Worm (Caenorhabditis elegans) whole organism, L4 larva: Measurements from ENCODE around the gene phat-4.

Experiments used
- D1046.2 ChIP-seq: fragments of 200-800 bp; sonication (Bioruptor generic); IDR thresholded peaks from 2 replicates; pipeline ENCODE4 v1.3.6; 2022; ENCODE audit warnings: missing genetic modification characterization, missing compliant biosample characterization
- F44E2.7 ChIP-seq: fragments of 200-800 bp; sonication (Bioruptor generic); IDR thresholded peaks from 2 replicates; pipeline ENCODE4 v2.1.2; 2022; ENCODE audit warnings: missing genetic modification characterization, missing compliant biosample characterization
- T20F7.1 ChIP-seq: fragments of 200-800 bp; sonication (Bioruptor generic); optimal IDR thresholded peaks from 2 replicates; lab custom pipeline; 2018; ENCODE audit warnings: mild to moderate bottlenecking, missing genetic modification characterization, missing compliant biosample characterization
- Y5F2A.4 ChIP-seq: fragments of 200-800 bp; sonication (Bioruptor generic); optimal IDR thresholded peaks from 2 replicates; lab custom pipeline; 2018; ENCODE audit warnings: mild to moderate bottlenecking, missing genetic modification characterization, missing compliant biosample characterization
- ZK546.5 ChIP-seq, 2 experiments: sonication (generic microtip); optimal IDR thresholded peaks; 2 replicates each; lab custom pipeline; 2017; ENCODE audit warnings: missing biosample characterization in 2 of 2, missing genetic modification characterization in 2 of 2
- aly-2 ChIP-seq: sonication (generic microtip); optimal IDR thresholded peaks from 2 replicates; lab custom pipeline; 2018; ENCODE audit warnings: missing biosample characterization, missing genetic modification characterization
- attf-4 ChIP-seq: sonication (generic microtip); optimal IDR thresholded peaks from 3 replicates; lab custom pipeline; 2017; ENCODE audit warnings: missing biosample characterization, missing genetic modification characterization
- ceh-32 ChIP-seq: sonication (generic microtip); optimal IDR thresholded peaks from 2 replicates; lab custom pipeline; 2016; ENCODE audit warnings: mild to moderate bottlenecking, missing genetic modification characterization, missing compliant biosample characterization; ENCODE audit not compliant: poor library complexity
- ceh-62 ChIP-seq: sonication (generic microtip); optimal IDR thresholded peaks from 2 replicates; lab custom pipeline; 2017; ENCODE audit warnings: missing biosample characterization, missing genetic modification characterization
- ceh-82 ChIP-seq: sonication (generic microtip); optimal IDR thresholded peaks from 2 replicates; lab custom pipeline; 2017; ENCODE audit warnings: missing biosample characterization, missing genetic modification characterization
- daf-12 ChIP-seq: fragments of 150-350 bp; optimal IDR thresholded peaks from 2 replicates; lab custom pipeline; 2014; ENCODE audit warnings: missing biosample characterization, missing genetic modification reagents, missing genetic modification characterization
- daf-16 ChIP-seq, 3 experiments: sonication (generic microtip); optimal IDR thresholded peaks; 2 replicates each; lab custom pipeline; 2016 to 2017; ENCODE audit warnings: missing genetic modification characterization in 3 of 3, missing genetic modification reagents in 3 of 3, mild to moderate bottlenecking in 2 of 3, missing compliant biosample characterization in 2 of 3, missing biosample characterization in 1 of 3, moderate library complexity in 1 of 3
- daf-19 ChIP-seq: fragments of 200-800 bp; sonication (Bioruptor generic); conservative IDR thresholded peaks from 2 replicates; pipeline ENCODE4 v1.3.6; 2022; ENCODE audit warnings: missing genetic modification characterization, missing compliant biosample characterization
- daf-8 ChIP-seq: fragments of 200-800 bp; sonication (Bioruptor generic); IDR thresholded peaks from 2 replicates; pipeline ENCODE4 v1.3.6; 2022; ENCODE audit warnings: missing genetic modification characterization, missing compliant biosample characterization
- dmd-9 ChIP-seq: fragments of 200-800 bp; sonication (Bioruptor generic); IDR thresholded peaks from 2 replicates; pipeline ENCODE4 v1.3.6; 2022; ENCODE audit warnings: missing genetic modification reagents, missing genetic modification characterization, missing compliant biosample characterization
- egl-43 ChIP-seq: fragments of 200-800 bp; sonication (Bioruptor generic); IDR thresholded peaks from 2 replicates; pipeline ENCODE4 v1.3.6; 2022; ENCODE audit warnings: missing genetic modification reagents, missing genetic modification characterization, missing compliant biosample characterization
- fkh-10 ChIP-seq: fragments of 150-350 bp; optimal IDR thresholded peaks from 2 replicates; lab custom pipeline; 2014; ENCODE audit warnings: missing biosample characterization, missing genetic modification reagents, missing genetic modification characterization
- fos-1 ChIP-seq: fragments of 150-350 bp; optimal IDR thresholded peaks from 2 replicates; lab custom pipeline; 2014; ENCODE audit warnings: missing biosample characterization, missing genetic modification characterization
- hif-1 ChIP-seq, 2 experiments: sonication (generic microtip); optimal IDR thresholded peaks; 2 replicates each; lab custom pipeline; 2016 to 2017; ENCODE audit warnings: missing compliant biosample characterization in 2 of 2, missing genetic modification characterization in 2 of 2, missing genetic modification reagents in 2 of 2, missing genotype in 2 of 2, mild to moderate bottlenecking in 1 of 2
- hlh-11 ChIP-seq: fragments of 200-800 bp; sonication (Bioruptor generic); optimal IDR thresholded peaks from 2 replicates; lab custom pipeline; 2018; ENCODE audit warnings: mild to moderate bottlenecking, missing genetic modification characterization, missing compliant biosample characterization
- hmg-1.1 ChIP-seq: fragments of 200-800 bp; sonication (Bioruptor generic); IDR thresholded peaks from 2 replicates; pipeline ENCODE4 v1.3.6; 2022; ENCODE audit warnings: missing genetic modification reagents, missing genetic modification characterization, missing compliant biosample characterization
- jun-1 ChIP-seq: fragments of 150-350 bp; optimal IDR thresholded peaks from 2 replicates; lab custom pipeline; 2014; ENCODE audit warnings: missing biosample characterization, missing genetic modification reagents, missing genetic modification characterization
- lin-13 ChIP-seq: fragments of 150-350 bp; optimal IDR thresholded peaks from 2 replicates; lab custom pipeline; 2014; ENCODE audit warnings: missing biosample characterization, missing genetic modification reagents, missing genetic modification characterization
- lin-38 ChIP-seq: fragments of 200-800 bp; sonication (Bioruptor generic); IDR thresholded peaks from 2 replicates; pipeline ENCODE4 v1.3.6; 2022; ENCODE audit warnings: missing genetic modification reagents, missing genetic modification characterization, missing compliant biosample characterization
- mdt-29 ChIP-seq: fragments of 200-800 bp; sonication (Bioruptor generic); IDR thresholded peaks from 2 replicates; pipeline ENCODE4 v1.3.6; 2022; ENCODE audit warnings: missing genetic modification reagents, missing genetic modification characterization, missing compliant biosample characterization
- mep-1 ChIP-seq: fragments of 150-350 bp; sonication (generic microtip); optimal IDR thresholded peaks from 3 replicates; lab custom pipeline; 2014; ENCODE audit warnings: missing biosample characterization, missing genetic modification characterization
- mes-2 ChIP-seq: sonication (generic microtip); optimal IDR thresholded peaks from 2 replicates; lab custom pipeline; 2016; ENCODE audit warnings: missing genotype, mild to moderate bottlenecking, missing genetic modification characterization, missing compliant biosample characterization; ENCODE audit not compliant: poor library complexity, severe bottlenecking
- mxl-3 ChIP-seq: fragments of 200-800 bp; sonication (Bioruptor generic); optimal IDR thresholded peaks from 2 replicates; lab custom pipeline; 2018; ENCODE audit warnings: mild to moderate bottlenecking, missing genetic modification characterization, missing compliant biosample characterization
- nhr-10 ChIP-seq: fragments of 150-350 bp; optimal IDR thresholded peaks from 2 replicates; lab custom pipeline; 2014; ENCODE audit warnings: missing biosample characterization, missing genetic modification characterization
- nhr-11 ChIP-seq: fragments of 150-350 bp; optimal IDR thresholded peaks from 2 replicates; lab custom pipeline; 2014; ENCODE audit warnings: missing biosample characterization, missing genetic modification characterization
- nhr-111 ChIP-seq: fragments of 200-800 bp; sonication (Bioruptor generic); optimal IDR thresholded peaks from 2 replicates; lab custom pipeline; 2018; ENCODE audit warnings: mild to moderate bottlenecking, missing genetic modification characterization, missing compliant biosample characterization
- nhr-237 ChIP-seq: sonication (generic microtip); optimal IDR thresholded peaks from 2 replicates; lab custom pipeline; 2017; ENCODE audit warnings: missing biosample characterization, missing genetic modification characterization
- nhr-28 ChIP-seq: fragments of 150-350 bp; optimal IDR thresholded peaks from 2 replicates; lab custom pipeline; 2014; ENCODE audit warnings: missing biosample characterization, missing genetic modification characterization
- nhr-41 ChIP-seq: fragments of 200-800 bp; sonication (Bioruptor generic); IDR thresholded peaks from 2 replicates; pipeline ENCODE4 v1.3.6; 2022; ENCODE audit warnings: missing genetic modification reagents, missing genetic modification characterization, missing compliant biosample characterization
- nhr-42 ChIP-seq: fragments of 200-800 bp; sonication (Bioruptor generic); IDR thresholded peaks from 2 replicates; pipeline ENCODE4 v1.3.6; 2022; ENCODE audit warnings: missing genetic modification characterization, missing compliant biosample characterization
- pha-4 ChIP-seq, 2 experiments: fragments of 150-350 bp in 1 of 2; fragments of 200-800 bp in 1 of 2; sonication (Bioruptor generic) in 1 of 2; IDR thresholded peaks in 1 of 2; optimal IDR thresholded peaks in 1 of 2; 2 replicates each; pipeline versions ENCODE4 v1.3.6 to Lab custom; 2014 to 2022; ENCODE audit warnings: missing genetic modification characterization in 2 of 2, missing genetic modification reagents in 2 of 2, missing biosample characterization in 1 of 2, missing compliant biosample characterization in 1 of 2
- sdz-12 ChIP-seq: fragments of 200-800 bp; sonication (Bioruptor generic); optimal IDR thresholded peaks from 2 replicates; lab custom pipeline; 2018; ENCODE audit warnings: mild to moderate bottlenecking, missing genetic modification characterization, missing compliant biosample characterization
- set-16 ChIP-seq: fragments of 200-800 bp; sonication (Bioruptor generic); IDR thresholded peaks from 2 replicates; pipeline ENCODE4 v1.3.6; 2022; ENCODE audit warnings: missing genetic modification reagents, missing genetic modification characterization, missing compliant biosample characterization
- snpc-1.2 ChIP-seq: fragments of 200-800 bp; sonication (Bioruptor generic); IDR thresholded peaks from 2 replicates; pipeline ENCODE4 v1.3.6; 2022; ENCODE audit warnings: missing genetic modification reagents, missing genetic modification characterization, missing compliant biosample characterization
- tra-1 ChIP-seq: fragments of 200-800 bp; sonication (Bioruptor generic); IDR thresholded peaks from 2 replicates; pipeline ENCODE4 v1.3.6; 2022; ENCODE audit warnings: missing genetic modification reagents, missing genetic modification characterization, missing compliant biosample characterization
- unc-39 ChIP-seq: sonication (generic microtip); optimal IDR thresholded peaks from 2 replicates; lab custom pipeline; 2017; ENCODE audit warnings: missing biosample characterization, missing genetic modification characterization
- unc-62 ChIP-seq, 3 experiments: fragments of 150-350 bp in 1 of 3; sonication (generic microtip); optimal IDR thresholded peaks in 2 of 3; peaks in 1 of 3; 1 replicate in 1 of 3; 2 replicates in 2 of 3; lab custom pipeline; 2014 to 2017; ENCODE audit warnings: missing biosample characterization in 3 of 3, missing genetic modification characterization in 3 of 3, missing genetic modification reagents in 3 of 3, missing genotype in 1 of 3
- zfp-2 ChIP-seq: sonication (generic microtip); optimal IDR thresholded peaks from 2 replicates; lab custom pipeline; 2016; ENCODE audit warnings: mild to moderate bottlenecking, missing genetic modification characterization, missing compliant biosample characterization
- ztf-7 ChIP-seq: fragments of 150-350 bp; optimal IDR thresholded peaks from 2 replicates; lab custom pipeline; 2014; ENCODE audit warnings: missing biosample characterization, missing genetic modification characterization

The phat-4 gene

ce11 chrV:4144205-4144604 is 14.5 kb downstream of the phat-4 start, which contains the start of gene Y45G5AL.1:
Gene Y45G5AL.1, plus strand, starts transcription at chrV:4144505.
- TF ChIP-seq ceh-82 (tag; lab: Kevin White, UChicago) (no peak), lin-13 (no peak), ZK546.5 (tag; optimal IDR thresholded peaks at IDR 0.05; lab: Kevin White, UChicago) (no peak), mes-2 (tag; lab: Kevin White, UChicago) (no peak), zfp-2 (tag; lab: Kevin White, UChicago) (no peak), D1046.2 (GFP tag; lab: Robert Waterston, UW) (no peak), pha-4 (GFP tag; IDR thresholded peaks at IDR 0.05; lab: Robert Waterston, UW) (no peak), pha-4 (tag; optimal IDR thresholded peaks at IDR 0.05; lab: Kevin White, UChicago) (no peak), dmd-9 (GFP tag; lab: Robert Waterston, UW) (no peak), nhr-10 (tag; lab: Kevin White, UChicago) (no peak), tra-1 (GFP tag; lab: Robert Waterston, UW) (no peak), ceh-62 (tag; lab: Kevin White, UChicago) (no peak)

- TF ChIP-seq daf-8 (GFP tag; lab: Robert Waterston, UW) (no peak), F44E2.7 (GFP tag; lab: Robert Waterston, UW) (no peak), ztf-7 (no peak), ceh-32 (tag; lab: Kevin White, UChicago) (no peak), unc-39 (tag; lab: Kevin White, UChicago) (no peak), daf-12 (no peak), nhr-11 (tag; lab: Kevin White, UChicago) (no peak), set-16 (GFP tag; lab: Robert Waterston, UW) (peak; percentile 57)
- TF ChIP-seq, all 104 proteins: peak for 1
Measured at ce11 chrV:4151400-4151799, 21.7 kb downstream of the phat-4 start.

- no peak for TF ChIP-seq ztf-7
- TF ChIP-seq fkh-10 (GFP tag; lab: Kevin White, UChicago), result no peak
- no peak for TF ChIP-seq egl-43 (GFP tag; lab: Robert Waterston, UW)
- TF ChIP-seq hmg-1.1, result no peak
- no peak for TF ChIP-seq Y5F2A.4 (GFP tag; lab: Kevin White, UChicago)
- no peak for TF ChIP-seq nhr-42 (GFP tag; lab: Robert Waterston, UW)
- no peak for TF ChIP-seq hif-1 (tag; optimal IDR thresholded peaks at IDR 0.05; lab: Kevin White, UChicago)
- no peak for TF ChIP-seq nhr-111 (GFP tag; lab: Kevin White, UChicago)
- TF ChIP-seq snpc-1.2 (GFP tag; lab: Robert Waterston, UW), result no peak
- no peak for TF ChIP-seq T20F7.1 (GFP tag; lab: Kevin White, UChicago)
- no peak for TF ChIP-seq jun-1 (tag; lab: Kevin White, UChicago)
- no peak for TF ChIP-seq pha-4 (GFP tag; IDR thresholded peaks at IDR 0.05; lab: Robert Waterston, UW)
- TF ChIP-seq pha-4 (tag; optimal IDR thresholded peaks at IDR 0.05; lab: Kevin White, UChicago), result no peak
- no peak for TF ChIP-seq lin-38
- no peak for TF ChIP-seq nhr-41
- no peak for TF ChIP-seq mep-1
- no peak for TF ChIP-seq aly-2 (tag; lab: Kevin White, UChicago)
Measured at ce11 chrV:4152200-4152599, 22.5 kb downstream of the phat-4 start, which contains the start of gene Y45G5AM.6. Gene Y45G5AM.6, minus strand, starts transcription at chrV:4152300.

ce11 chrV:4157291-4157690 is 27.6 kb downstream of the phat-4 start:
- TF ChIP-seq hlh-11 (tag; lab: Kevin White, UChicago), result peak; percentile 46
- no peak for TF ChIP-seq sdz-12 (GFP tag; lab: Kevin White, UChicago)
- no peak for TF ChIP-seq set-16 (GFP tag; lab: Robert Waterston, UW)
- peak; percentile 32 for TF ChIP-seq nhr-28 (tag; lab: Kevin White, UChicago)
- no peak for TF ChIP-seq mdt-29
- no peak for TF ChIP-seq fos-1 (tag; lab: Kevin White, UChicago)
- no peak for TF ChIP-seq nhr-237
- TF ChIP-seq ztf-7, result no peak
- TF ChIP-seq F44E2.7 (GFP tag; lab: Robert Waterston, UW), result no peak
- peak; percentile 13 for TF ChIP-seq mxl-3 (GFP tag; lab: Kevin White, UChicago)
- TF ChIP-seq nhr-10 (tag; lab: Kevin White, UChicago), result no peak
- peak in 1 of 2 experiments; percentile 72 for TF ChIP-seq unc-62 (GFP tag; optimal IDR thresholded peaks at IDR 0.05 in 1 of 2; lab: Kevin White, UChicago)
- TF ChIP-seq unc-62 (tag; optimal IDR thresholded peaks at IDR 0.05; lab: Kevin White, UChicago), result no peak
- TF ChIP-seq daf-19 (GFP tag; lab: Robert Waterston, UW), result no peak
- no peak for TF ChIP-seq lin-13
- peak in 1 of 2 experiments; percentile 40 for TF ChIP-seq daf-16 (GFP tag; optimal IDR thresholded peaks at IDR 0.05; lab: Kevin White, UChicago)
- no peak for TF ChIP-seq daf-16 (tag; optimal IDR thresholded peaks at IDR 0.05; lab: Kevin White, UChicago)
- no peak for TF ChIP-seq attf-4 (tag; lab: Kevin White, UChicago)
- peak; percentile 20 for TF ChIP-seq nhr-11 (tag; lab: Kevin White, UChicago)
- no peak for TF ChIP-seq egl-43 (GFP tag; lab: Robert Waterston, UW)
